Worm (Caenorhabditis elegans) whole organism, mixed stage, embryonic: Measurements from ENCODE around the gene F34H10.5.

Source experiments
- M03D4.4 ChIP-seq: sonication (generic microtip); optimal IDR thresholded peaks from 2 replicates; lab custom pipeline; 2017; ENCODE audit warnings: mild to moderate bottlenecking, missing genetic modification characterization, missing compliant biosample characterization
- bed-3 ChIP-seq: fragments of 200-800 bp; sonication (Bioruptor generic); optimal IDR thresholded peaks from 3 replicates; lab custom pipeline; 2018; ENCODE audit warnings: mild to moderate bottlenecking, missing genetic modification characterization, moderate library complexity, missing compliant biosample characterization
- blmp-1 ChIP-seq: fragments of 150-350 bp; optimal IDR thresholded peaks from 2 replicates; lab custom pipeline; 2014; ENCODE audit warnings: missing biosample characterization, missing genetic modification characterization
- ceh-43 ChIP-seq: fragments of 200-800 bp; sonication (Bioruptor generic); optimal IDR thresholded peaks from 2 replicates; lab custom pipeline; 2018; ENCODE audit warnings: mild to moderate bottlenecking, missing genetic modification characterization, moderate library complexity, missing compliant biosample characterization
- ceh-83 ChIP-seq: fragments of 200-800 bp; sonication (Bioruptor generic); optimal IDR thresholded peaks from 2 replicates; lab custom pipeline; 2018; ENCODE audit warnings: mild to moderate bottlenecking, missing genetic modification characterization, missing compliant biosample characterization
- ces-1 ChIP-seq: fragments of 150-350 bp; optimal IDR thresholded peaks from 2 replicates; lab custom pipeline; 2014; ENCODE audit warnings: missing biosample characterization, missing genetic modification reagents, missing genetic modification characterization
- cnd-1 ChIP-seq: fragments of 200-800 bp; sonication (Bioruptor generic); optimal IDR thresholded peaks from 2 replicates; lab custom pipeline; 2018; ENCODE audit warnings: mild to moderate bottlenecking, missing genetic modification characterization, missing compliant biosample characterization
- drap-1 ChIP-seq: fragments of 200-800 bp; sonication (Bioruptor generic); optimal IDR thresholded peaks from 3 replicates; lab custom pipeline; 2018; ENCODE audit warnings: mild to moderate bottlenecking, missing genetic modification characterization, missing compliant biosample characterization
- elt-1 ChIP-seq: sonication (generic microtip); optimal IDR thresholded peaks from 2 replicates; lab custom pipeline; 2017; ENCODE audit warnings: missing genetic modification characterization, mild to moderate bottlenecking, missing compliant biosample characterization, antibody characterized with exemption, moderate library complexity, borderline replicate concordance; ENCODE audit not compliant: insufficient read depth
- flh-1 ChIP-seq: fragments of 200-800 bp; sonication (Bioruptor generic); optimal IDR thresholded peaks from 2 replicates; lab custom pipeline; 2018; ENCODE audit warnings: mild to moderate bottlenecking, missing genetic modification characterization, moderate library complexity, missing compliant biosample characterization
- ham-2 ChIP-seq: fragments of 200-800 bp; sonication (Bioruptor generic); optimal IDR thresholded peaks from 2 replicates; lab custom pipeline; 2018; ENCODE audit warnings: mild to moderate bottlenecking, missing genetic modification characterization, missing compliant biosample characterization
- hlh-1 ChIP-seq: fragments of 150-350 bp; optimal IDR thresholded peaks from 2 replicates; lab custom pipeline; 2014; ENCODE audit warnings: missing biosample characterization, missing genetic modification reagents, missing genetic modification characterization
- lin-13 ChIP-seq: fragments of 150-350 bp; optimal IDR thresholded peaks from 2 replicates; lab custom pipeline; 2014; ENCODE audit warnings: missing biosample characterization, missing genetic modification characterization
- lin-32 ChIP-seq: fragments of 200-800 bp; sonication (Bioruptor generic); optimal IDR thresholded peaks from 2 replicates; lab custom pipeline; 2018; ENCODE audit warnings: mild to moderate bottlenecking, missing genetic modification characterization, missing compliant biosample characterization
- mab-5 ChIP-seq: fragments of 150-350 bp; optimal IDR thresholded peaks from 2 replicates; lab custom pipeline; 2014; ENCODE audit warnings: missing biosample characterization, missing genetic modification characterization
- mep-1 ChIP-seq: fragments of 150-350 bp; optimal IDR thresholded peaks from 2 replicates; lab custom pipeline; 2017; ENCODE audit warnings: missing biosample characterization, missing genetic modification reagents, missing genetic modification characterization, inconsistent platforms
- mls-2 ChIP-seq: sonication (generic microtip); optimal IDR thresholded peaks from 2 replicates; lab custom pipeline; 2016; ENCODE audit warnings: mild to moderate bottlenecking, missing genetic modification characterization, moderate library complexity, missing compliant biosample characterization
- nhr-12 ChIP-seq: fragments of 150-350 bp; optimal IDR thresholded peaks from 2 replicates; lab custom pipeline; 2014; ENCODE audit warnings: missing biosample characterization, missing genetic modification characterization
- nhr-2 ChIP-seq: fragments of 150-350 bp; optimal IDR thresholded peaks from 2 replicates; lab custom pipeline; 2014; ENCODE audit warnings: missing biosample characterization, missing genetic modification characterization
- nhr-237 ChIP-seq: fragments of 150-350 bp; optimal IDR thresholded peaks from 2 replicates; lab custom pipeline; 2014; ENCODE audit warnings: missing biosample characterization, missing genetic modification characterization
- nhr-28 ChIP-seq: fragments of 150-350 bp; optimal IDR thresholded peaks from 2 replicates; lab custom pipeline; 2014; ENCODE audit warnings: missing biosample characterization, missing genetic modification characterization
- nhr-76 ChIP-seq: sonication (generic microtip); optimal IDR thresholded peaks from 2 replicates; lab custom pipeline; 2017; ENCODE audit warnings: missing biosample characterization, missing genetic modification characterization
- pha-4 ChIP-seq: fragments of 150-350 bp; optimal IDR thresholded peaks from 2 replicates; lab custom pipeline; 2018; ENCODE audit warnings: missing biosample characterization, missing genetic modification reagents, missing genetic modification characterization
- sem-2 ChIP-seq: fragments of 200-800 bp; sonication (Bioruptor generic); optimal IDR thresholded peaks from 2 replicates; lab custom pipeline; 2018; ENCODE audit warnings: mild to moderate bottlenecking, missing genetic modification characterization, missing compliant biosample characterization
- snpc-4 ChIP-seq: fragments of 150-350 bp; optimal IDR thresholded peaks from 2 replicates; lab custom pipeline; 2014; ENCODE audit warnings: missing biosample characterization, missing genetic modification characterization
- tbx-8 ChIP-seq: fragments of 200-800 bp; sonication (Bioruptor generic); optimal IDR thresholded peaks from 2 replicates; lab custom pipeline; 2018; ENCODE audit warnings: mild to moderate bottlenecking, missing genetic modification characterization, moderate library complexity, missing compliant biosample characterization
- unc-120 ChIP-seq: sonication (generic microtip); optimal IDR thresholded peaks from 2 replicates; lab custom pipeline; 2017; ENCODE audit warnings: missing genetic modification characterization, missing compliant biosample characterization; ENCODE audit not compliant: poor library complexity, severe bottlenecking
- unc-39 ChIP-seq: fragments of 150-350 bp; optimal IDR thresholded peaks from 2 replicates; lab custom pipeline; 2014; ENCODE audit warnings: missing biosample characterization, missing genetic modification characterization
- unc-62 ChIP-seq: fragments of 150-350 bp; optimal IDR thresholded peaks from 2 replicates; lab custom pipeline; 2014; ENCODE audit warnings: missing biosample characterization, missing genetic modification reagents, missing genetic modification characterization
- zip-8 ChIP-seq: fragments of 150-350 bp; optimal IDR thresholded peaks from 2 replicates; lab custom pipeline; 2014; ENCODE audit warnings: missing biosample characterization, missing genetic modification characterization
- ztf-11 ChIP-seq: fragments of 150-350 bp; optimal IDR thresholded peaks from 2 replicates; lab custom pipeline; 2014; ENCODE audit warnings: missing biosample characterization, missing genetic modification characterization

The F34H10.5 gene

ce11 chrX:9635376-9635775 lies at the start of gene F34H10.5:
Gene F34H10.5 (plus strand): TSS chrX:9635676.
- TF ChIP-seq nhr-28 (no peak), drap-1 (GFP tag; lab: Kevin White, UChicago) (no peak), M03D4.4 (tag; lab: Kevin White, UChicago) (no peak), lin-32 (no peak), unc-120 (tag; lab: Kevin White, UChicago) (no peak)

- no peak for TF ChIP-seq snpc-4 (tag; lab: Kevin White, UChicago)
- no peak for TF ChIP-seq ham-2 (GFP tag; lab: Kevin White, UChicago)
- TF ChIP-seq unc-120 (tag; lab: Kevin White, UChicago), result no peak
- no peak for TF ChIP-seq nhr-2
- TF ChIP-seq mep-1 (tag; lab: Kevin White, UChicago), result no peak
- no peak for TF ChIP-seq lin-13 (tag; lab: Kevin White, UChicago)
- no peak for TF ChIP-seq tbx-8 (GFP tag; lab: Kevin White, UChicago)
- no peak for TF ChIP-seq pha-4 (tag; lab: Kevin White, UChicago)
- no peak for TF ChIP-seq drap-1 (GFP tag; lab: Kevin White, UChicago)
- TF ChIP-seq unc-39, result no peak
- no peak for TF ChIP-seq blmp-1 (tag; lab: Kevin White, UChicago)
- TF ChIP-seq zip-8 (tag; lab: Kevin White, UChicago), result no peak
- TF ChIP-seq bed-3 (GFP tag; lab: Kevin White, UChicago), result no peak
- TF ChIP-seq nhr-28, result no peak
- no peak for TF ChIP-seq hlh-1 (tag; lab: Kevin White, UChicago)
- TF ChIP-seq M03D4.4 (tag; lab: Kevin White, UChicago), result no peak
- no peak for TF ChIP-seq ztf-11
- no peak for TF ChIP-seq nhr-76 (tag; lab: Kevin White, UChicago)
- no peak for TF ChIP-seq ceh-43 (GFP tag; lab: Kevin White, UChicago)
- TF ChIP-seq sem-2 (GFP tag; lab: Kevin White, UChicago), result no peak
Measured at ce11 chrX:9587642-9588041, 47.8 kb upstream of the F34H10.5 start, which contains the start of gene gpx-3. Gene gpx-3 (plus strand): TSS chrX:9587942.

ce11 chrX:9589123-9589522 lies 46.4 kb upstream of the F34H10.5 start, which contains the start of gene del-8:
Gene del-8 (plus strand): TSS chrX:9589423.
- TF ChIP-seq nhr-237 (no peak), zip-8 (tag; lab: Kevin White, UChicago) (no peak), hlh-1 (tag; lab: Kevin White, UChicago) (no peak), unc-39 (no peak), ces-1 (no peak), mep-1 (tag; lab: Kevin White, UChicago) (no peak), sem-2 (GFP tag; lab: Kevin White, UChicago) (no peak), nhr-28 (no peak), mls-2 (tag; lab: Kevin White, UChicago) (no peak), lin-13 (tag; lab: Kevin White, UChicago) (no peak), bed-3 (GFP tag; lab: Kevin White, UChicago) (no peak)

- no peak for TF ChIP-seq flh-1 (GFP tag; lab: Kevin White, UChicago)
- TF ChIP-seq drap-1 (GFP tag; lab: Kevin White, UChicago), result no peak
- TF ChIP-seq mab-5 (tag; lab: Kevin White, UChicago), result no peak
- no peak for TF ChIP-seq nhr-2
- no peak for TF ChIP-seq tbx-8 (GFP tag; lab: Kevin White, UChicago)
- TF ChIP-seq zip-8 (tag; lab: Kevin White, UChicago), result no peak
- no peak for TF ChIP-seq unc-39
- no peak for TF ChIP-seq cnd-1 (tag; lab: Kevin White, UChicago)
- TF ChIP-seq lin-32, result no peak
- no peak for TF ChIP-seq unc-120 (tag; lab: Kevin White, UChicago)
- TF ChIP-seq elt-1 (tag; lab: Kevin White, UChicago), result no peak
- no peak for TF ChIP-seq ceh-83 (GFP tag; lab: Kevin White, UChicago)
- TF ChIP-seq pha-4 (tag; lab: Kevin White, UChicago), result no peak
Measured at ce11 chrX:9597299-9597698, 38.2 kb upstream of the F34H10.5 start.

ce11 chrX:9602625-9603024 lies 32.9 kb upstream of the F34H10.5 start:
- TF ChIP-seq unc-62 (GFP tag; lab: Kevin White, UChicago) (no peak), ham-2 (GFP tag; lab: Kevin White, UChicago) (no peak), snpc-4 (tag; lab: Kevin White, UChicago) (no peak), nhr-12 (tag; lab: Kevin White, UChicago) (no peak), mep-1 (tag; lab: Kevin White, UChicago) (no peak), nhr-237 (no peak)
